Fruit fly (Drosophila melanogaster): ENCODE data around the gene CG9123.

Gene CG9123

dm6 chrX:15383513-15384373 is 41.8 kb upstream of the CG9123 start (continued):
- TF ChIP-seq en (GFP tag; optimal IDR thresholded peaks at IDR 0.05) (no peak), pum (GFP tag; optimal IDR thresholded peaks at IDR 0.05) (no peak), gsb (GFP tag; IDR thresholded peaks at IDR 0.05) (no peak), MTF-1 (GFP tag; optimal IDR thresholded peaks at IDR 0.05; ENCODE audit: borderline replicate concordance) (no peak), CG15479 (GFP tag; optimal IDR thresholded peaks at IDR 0.05) (no peak), CG16779 (GFP tag; IDR thresholded peaks at IDR 0.05) (no peak), Myb (GFP tag; optimal IDR thresholded peaks at IDR 0.05) (no peak), ase (GFP tag; IDR thresholded peaks at IDR 0.05) (no peak), hkb (optimal IDR thresholded peaks at IDR 0.05) (peak; percentile 81), hkb (GFP tag; IDR thresholded peaks at IDR 0.05) (peak; percentile 60), pros (GFP tag; optimal IDR thresholded peaks at IDR 0.05) (peak; percentile 85), ro (GFP tag; IDR thresholded peaks at IDR 0.05) (no peak), CG13775 (GFP tag; optimal IDR thresholded peaks at IDR 0.05) (peak; percentile 35), CG33557 (GFP tag; optimal IDR thresholded peaks at IDR 0.05) (no peak), zfh1 (GFP tag; IDR thresholded peaks at IDR 0.05) (0 out of 3 replicates have a peak, but pooled peaks have one; percentile 12), HmgD (GFP tag; optimal IDR thresholded peaks at IDR 0.05) (no peak), CG12299 (tag; optimal IDR thresholded peaks at IDR 0.05) (peak; percentile 47), CG14441 (GFP tag; IDR thresholded peaks at IDR 0.05) (no peak), fru (optimal IDR thresholded peaks at IDR 0.05) (no peak), tin (GFP tag; optimal IDR thresholded peaks at IDR 0.05) (peak; percentile 22), nerfin-1 (tag; optimal IDR thresholded peaks at IDR 0.05) (peak; percentile 38), eve (GFP tag; optimal IDR thresholded peaks at IDR 0.05) (peak in 1 of 2 experiments; percentile 71), Fer1 (GFP tag; optimal IDR thresholded peaks at IDR 0.05) (peak; percentile 68), CG33213 (GFP tag; optimal IDR thresholded peaks at IDR 0.05) (no peak), CG18599 (GFP tag; optimal IDR thresholded peaks at IDR 0.05) (peak; percentile 75), CG13424 (tag; optimal IDR thresholded peaks at IDR 0.05) (peak; percentile 68), CG1602 (GFP tag; optimal IDR thresholded peaks at IDR 0.05) (peak; percentile 10), Fer3 (tag; optimal IDR thresholded peaks at IDR 0.05) (peak; percentile 40), Lim3 (GFP tag; IDR thresholded peaks at IDR 0.05) (no peak), Nf-YC (tag; optimal IDR thresholded peaks at IDR 0.05) (peak; percentile 44), CG9609 (GFP tag; optimal IDR thresholded peaks at IDR 0.05) (no peak), CG3726 (GFP tag; IDR thresholded peaks at IDR 0.05) (no peak), h (optimal IDR thresholded peaks at IDR 0.05) (no peak), CG4404 (GFP tag; IDR thresholded peaks at IDR 0.05) (no peak), Blimp-1 (GFP tag; optimal IDR thresholded peaks at IDR 0.05) (peak; percentile 64), CG11093 (GFP tag; IDR thresholded peaks at IDR 0.05) (no peak), dati (GFP tag; IDR thresholded peaks at IDR 0.05) (no peak), lola (GFP tag; optimal IDR thresholded peaks at IDR 0.05) (peak in 1 of 3 experiments; percentile 35), CG11085 (GFP tag; IDR thresholded peaks at IDR 0.05) (0 out of 2 replicates have a peak, but pooled peaks have one; percentile 17), exex (tag; optimal IDR thresholded peaks at IDR 0.05) (no peak), Hr3 (GFP tag; optimal IDR thresholded peaks at IDR 0.05) (peak; percentile 49), H15 (GFP tag; IDR thresholded peaks at IDR 0.05) (0 out of 3 replicates have a peak, but pooled peaks have one; percentile 13), CG7556 (GFP tag; optimal IDR thresholded peaks at IDR 0.05) (peak; percentile 74), CG7357 (GFP tag; IDR thresholded peaks at IDR 0.05) (no peak), NC2β (GFP tag; optimal IDR thresholded peaks at IDR 0.05) (no peak), al (GFP tag; IDR thresholded peaks at IDR 0.05) (no peak), gcm2 (GFP tag; optimal IDR thresholded peaks at IDR 0.05) (no peak), Lpt (GFP tag; optimal IDR thresholded peaks at IDR 0.05) (no peak), sens (GFP tag) (peak; percentile 69), nerfin-2 (GFP tag; IDR thresholded peaks at IDR 0.05; ENCODE audit: partially characterized antibody) (no peak), da (GFP tag; optimal IDR thresholded peaks at IDR 0.05) (no peak)

Data from whole organism, embryonic.